Worm (Caenorhabditis elegans) whole organism, L3 larva: ENCODE data around the gene epic-2.

Experiments
- R02D3.7 ChIP-seq: fragments of 150-350 bp; optimal IDR thresholded peaks from 2 replicates; lab custom pipeline; 2014; ENCODE audit warnings: missing biosample characterization, missing genetic modification characterization
- ZK546.5 ChIP-seq: sonication (generic microtip); optimal IDR thresholded peaks from 2 replicates; lab custom pipeline; 2017; ENCODE audit warnings: missing biosample characterization, missing genetic modification characterization
- aly-2 ChIP-seq: fragments of 150-350 bp; optimal IDR thresholded peaks from 2 replicates; lab custom pipeline; 2014; ENCODE audit warnings: missing biosample characterization, missing genetic modification characterization
- ama-1 ChIP-seq: fragments of 150-350 bp; optimal IDR thresholded peaks from 2 replicates; lab custom pipeline; 2018
- egl-27 ChIP-seq: sonication (generic microtip); optimal IDR thresholded peaks from 4 replicates; lab custom pipeline; 2017; ENCODE audit warnings: missing biosample characterization, missing genetic modification reagents, missing genetic modification characterization
- elt-3 ChIP-seq, 3 experiments: fragments of 150-350 bp in 1 of 3; sonication (generic microtip) in 2 of 3; optimal IDR thresholded peaks; 2 replicates in 2 of 3; 4 replicates in 1 of 3; lab custom pipeline; 2014 to 2017; ENCODE audit warnings: missing biosample characterization in 3 of 3, missing genetic modification characterization in 3 of 3
- lin-15B ChIP-seq: fragments of 150-350 bp; optimal IDR thresholded peaks from 2 replicates; lab custom pipeline; 2014; ENCODE audit warnings: missing biosample characterization, missing genetic modification characterization
- lin-39 ChIP-seq: fragments of 150-350 bp; optimal IDR thresholded peaks from 2 replicates; lab custom pipeline; 2018; ENCODE audit warnings: missing biosample characterization, missing genetic modification reagents, missing genetic modification characterization
- nhr-12 ChIP-seq: fragments of 150-350 bp; optimal IDR thresholded peaks from 2 replicates; lab custom pipeline; 2014; ENCODE audit warnings: missing biosample characterization, missing genetic modification characterization
- pha-4 ChIP-seq: fragments of 150-350 bp; optimal IDR thresholded peaks from 2 replicates; lab custom pipeline; 2014; ENCODE audit warnings: missing biosample characterization, missing genetic modification reagents, missing genetic modification characterization
- snpc-4 ChIP-seq: fragments of 150-350 bp; optimal IDR thresholded peaks from 2 replicates; lab custom pipeline; 2014; ENCODE audit warnings: missing biosample characterization, missing genetic modification characterization
- zag-1 ChIP-seq: fragments of 150-350 bp; optimal IDR thresholded peaks from 2 replicates; lab custom pipeline; 2014; ENCODE audit warnings: missing biosample characterization, missing genetic modification characterization

- TF ChIP-seq pha-4 (tag; lab: Kevin White, UChicago) (no peak), R02D3.7 (tag; lab: Kevin White, UChicago) (no peak), ZK546.5 (no peak), lin-15B (tag; lab: Kevin White, UChicago) (no peak), zag-1 (tag; lab: Kevin White, UChicago) (no peak), aly-2 (tag; lab: Kevin White, UChicago) (no peak), elt-3 (tag; optimal IDR thresholded peaks at IDR 0.05; lab: Kevin White, UChicago) (no peak), lin-39 (tag; lab: Kevin White, UChicago) (no peak), ama-1 (lab: Kevin White, UChicago) (no peak), nhr-12 (tag; lab: Kevin White, UChicago) (no peak), egl-27 (tag; lab: Kevin White, UChicago) (no peak), snpc-4 (no peak)
Observed at ce11 chrIV:1769074-1769473, 48.5 kb downstream of the epic-2 start.
